Fruit fly (Drosophila melanogaster) whole organism, embryonic: ENCODE data around the gene CG32163.

Experiments
- Aef1 ChIP-seq: fragments of 200-800 bp; sonication (Bioruptor generic); IDR thresholded peaks from 3 replicates; pipeline ENCODE4 v1.3.6; 2022; ENCODE audit warnings: missing biosample characterization, missing genetic modification characterization
- Bteb2 ChIP-seq: fragments of 200-800 bp; sonication (Bioruptor generic); optimal IDR thresholded peaks from 2 replicates; lab custom pipeline; 2016; ENCODE audit warnings: missing biosample characterization, missing genetic modification characterization
- CG11247 ChIP-seq: fragments of 200-800 bp; sonication (Bioruptor generic); IDR thresholded peaks from 2 replicates; pipeline ENCODE4 v1.3.6; 2022; ENCODE audit warnings: missing biosample characterization, missing genetic modification characterization
- CG12155 ChIP-seq: fragments of 200-800 bp; sonication (Bioruptor generic); optimal IDR thresholded peaks from 3 replicates; lab custom pipeline; 2016; ENCODE audit warnings: missing biosample characterization, missing genetic modification characterization
- CG12299 ChIP-seq: fragments of 200-800 bp; sonication (Bioruptor generic); optimal IDR thresholded peaks from 2 replicates; lab custom pipeline; 2018; ENCODE audit warnings: missing biosample characterization, mild to moderate bottlenecking, missing genetic modification characterization
- CG12391 ChIP-seq: fragments of 200-800 bp; sonication (Bioruptor generic); optimal IDR thresholded peaks from 3 replicates; lab custom pipeline; 2018; ENCODE audit warnings: missing biosample characterization, mild to moderate bottlenecking, missing genetic modification characterization, moderate library complexity
- CG13287 ChIP-seq: fragments of 200-800 bp; sonication (Bioruptor generic); IDR thresholded peaks from 2 replicates; pipeline ENCODE4 v1.3.6; 2022; ENCODE audit warnings: missing biosample characterization, missing genetic modification characterization; ENCODE audit not compliant: partially characterized antibody
- CG14014 ChIP-seq: fragments of 200-800 bp; sonication (Bioruptor generic); IDR thresholded peaks from 2 replicates; pipeline ENCODE4 v1.3.6; 2022; ENCODE audit warnings: missing biosample characterization, missing genetic modification characterization
- CG14667 ChIP-seq: fragments of 200-800 bp; sonication (Bioruptor generic); IDR thresholded peaks from 2 replicates; pipeline ENCODE4 v1.3.6; 2022; ENCODE audit warnings: missing biosample characterization, missing genetic modification characterization
- CG14965 ChIP-seq: fragments of 200-800 bp; sonication (Bioruptor generic); optimal IDR thresholded peaks from 2 replicates; lab custom pipeline; 2016; ENCODE audit warnings: missing biosample characterization, missing genetic modification characterization, borderline replicate concordance
- CG15514 ChIP-seq: fragments of 200-800 bp; sonication (Bioruptor generic); optimal IDR thresholded peaks from 3 replicates; lab custom pipeline; 2017; ENCODE audit warnings: missing biosample characterization, missing genetic modification characterization, mild to moderate bottlenecking, moderate library complexity, missing genetic modification reagents
- CG1647 ChIP-seq: fragments of 200-800 bp; sonication (Bioruptor generic); optimal IDR thresholded peaks from 3 replicates; lab custom pipeline; 2016; ENCODE audit warnings: missing biosample characterization, missing genetic modification characterization
- CG16779 ChIP-seq: fragments of 200-800 bp; sonication (Bioruptor generic); IDR thresholded peaks from 2 replicates; pipeline ENCODE4 v1.3.6; 2022; ENCODE audit warnings: missing biosample characterization, missing genetic modification characterization
- CG17328 ChIP-seq: fragments of 200-800 bp; sonication (Bioruptor generic); IDR thresholded peaks from 2 replicates; pipeline ENCODE4 v1.3.6; 2022; ENCODE audit warnings: missing biosample characterization, missing genetic modification characterization
- CG17912 ChIP-seq: fragments of 200-800 bp; sonication (Bioruptor generic); optimal IDR thresholded peaks from 2 replicates; lab custom pipeline; 2018; ENCODE audit warnings: missing biosample characterization, mild to moderate bottlenecking, missing genetic modification characterization
- CG18764 ChIP-seq: fragments of 200-800 bp; sonication (Bioruptor generic); optimal IDR thresholded peaks from 3 replicates; lab custom pipeline; 2016; ENCODE audit warnings: missing biosample characterization, missing genetic modification characterization
- CG30020 ChIP-seq: fragments of 200-800 bp; optimal IDR thresholded peaks from 2 replicates; lab custom pipeline; 2019; ENCODE audit warnings: missing biosample characterization, mild to moderate bottlenecking, missing genetic modification characterization, moderate library complexity
- CG31365 ChIP-seq: fragments of 200-800 bp; sonication (Bioruptor generic); optimal IDR thresholded peaks from 2 replicates; lab custom pipeline; 2018; ENCODE audit warnings: missing biosample characterization, mild to moderate bottlenecking, missing genetic modification characterization
- CG3163 ChIP-seq: fragments of 200-800 bp; sonication (Bioruptor generic); optimal IDR thresholded peaks from 3 replicates; lab custom pipeline; 2016; ENCODE audit warnings: missing biosample characterization, missing genetic modification characterization
- CG4854 ChIP-seq: fragments of 200-800 bp; sonication (Bioruptor generic); optimal IDR thresholded peaks from 2 replicates; lab custom pipeline; 2016; ENCODE audit warnings: missing biosample characterization, missing genetic modification characterization, inconsistent platforms
- CG6175 ChIP-seq: fragments of 200-800 bp; sonication (Bioruptor generic); IDR thresholded peaks from 3 replicates; pipeline ENCODE4 v1.3.6; 2022; ENCODE audit warnings: missing biosample characterization, missing genetic modification characterization
- CG6272 ChIP-seq: fragments of 200-800 bp; sonication (Bioruptor generic); IDR thresholded peaks from 2 replicates; pipeline ENCODE4 v1.3.6; 2022; ENCODE audit warnings: missing biosample characterization, missing genetic modification characterization
- CG6654 ChIP-seq: fragments of 200-800 bp; sonication (Bioruptor generic); optimal IDR thresholded peaks from 2 replicates; lab custom pipeline; 2017; ENCODE audit warnings: missing biosample characterization, mild to moderate bottlenecking, missing genetic modification characterization
- CG6683 ChIP-seq: fragments of 200-800 bp; sonication (Bioruptor generic); optimal IDR thresholded peaks from 2 replicates; lab custom pipeline; 2017; ENCODE audit warnings: missing biosample characterization, mild to moderate bottlenecking, missing genetic modification characterization, missing genetic modification reagents
- CG7372 ChIP-seq: fragments of 200-800 bp; sonication (Bioruptor generic); IDR thresholded peaks from 2 replicates; pipeline ENCODE4 v1.3.6; 2022; ENCODE audit warnings: missing biosample characterization, missing genetic modification characterization
- CG7963 ChIP-seq: fragments of 200-800 bp; sonication (Bioruptor generic); IDR thresholded peaks from 3 replicates; pipeline ENCODE4 v1.3.6; 2022; ENCODE audit warnings: missing biosample characterization, missing genetic modification characterization; ENCODE audit not compliant: partially characterized antibody
- CG7987 ChIP-seq: fragments of 200-800 bp; sonication (Bioruptor generic); optimal IDR thresholded peaks from 2 replicates; lab custom pipeline; 2018; ENCODE audit warnings: missing biosample characterization, mild to moderate bottlenecking, missing genetic modification characterization, moderate library complexity
- D ChIP-seq, 2 experiments: fragments of 200-800 bp in 1 of 2; fragments of >200 bp in 1 of 2; sonication (Bioruptor generic) in 1 of 2; optimal IDR thresholded peaks; 2 replicates in 1 of 2; 3 replicates in 1 of 2; lab custom pipeline; 2017; ENCODE audit warnings: mild to moderate bottlenecking in 1 of 2, missing biosample characterization in 1 of 2, missing genetic modification characterization in 1 of 2, missing genetic modification reagents in 1 of 2
- Drgx ChIP-seq: fragments of 200-800 bp; sonication (Bioruptor generic); IDR thresholded peaks from 2 replicates; pipeline ENCODE4 v1.3.6; 2022; ENCODE audit warnings: missing biosample characterization, missing genetic modification characterization
- ERR ChIP-seq: fragments of 200-800 bp; sonication (Bioruptor generic); optimal IDR thresholded peaks from 2 replicates; lab custom pipeline; 2016; ENCODE audit warnings: missing biosample characterization, missing genetic modification characterization
- Gug ChIP-seq: fragments of 200-800 bp; sonication (Bioruptor generic); IDR thresholded peaks from 4 replicates; pipeline ENCODE4 v1.3.6; 2022; ENCODE audit warnings: missing biosample characterization, missing genetic modification characterization
- HmgZ ChIP-seq: fragments of 200-800 bp; sonication (Bioruptor generic); optimal IDR thresholded peaks from 2 replicates; lab custom pipeline; 2018; ENCODE audit warnings: missing biosample characterization, mild to moderate bottlenecking, missing genetic modification characterization
- Jarid2 ChIP-seq: fragments of 200-800 bp; sonication (Bioruptor generic); optimal IDR thresholded peaks from 3 replicates; lab custom pipeline; 2017; ENCODE audit warnings: mild to moderate bottlenecking, missing biosample characterization, missing genetic modification reagents, missing genetic modification characterization
- Mes4 ChIP-seq: fragments of 200-800 bp; sonication (Bioruptor generic); optimal IDR thresholded peaks from 2 replicates; lab custom pipeline; 2016; ENCODE audit warnings: missing biosample characterization, missing genetic modification characterization
- Opbp ChIP-seq: fragments of 200-800 bp; sonication (Bioruptor generic); IDR thresholded peaks from 3 replicates; pipeline ENCODE4 v1.3.6; 2022; ENCODE audit warnings: missing biosample characterization, missing genetic modification characterization; ENCODE audit not compliant: partially characterized antibody
- Usf ChIP-seq: fragments of 200-800 bp; sonication (Bioruptor generic); optimal IDR thresholded peaks from 2 replicates; lab custom pipeline; 2017; ENCODE audit warnings: missing genotype, missing biosample characterization, missing genetic modification characterization
- ara ChIP-seq: fragments of 200-800 bp; sonication (Bioruptor generic); IDR thresholded peaks from 2 replicates; pipeline ENCODE4 v1.3.6; 2022; ENCODE audit warnings: missing biosample characterization, missing genetic modification characterization
- bab2 ChIP-seq: fragments of 200-800 bp; sonication (Bioruptor generic); optimal IDR thresholded peaks from 2 replicates; lab custom pipeline; 2016; ENCODE audit warnings: missing biosample characterization, missing genetic modification characterization
- crc ChIP-seq: fragments of 200-800 bp; sonication (Bioruptor generic); optimal IDR thresholded peaks from 2 replicates; lab custom pipeline; 2016; ENCODE audit warnings: missing biosample characterization, missing genetic modification characterization
- crol ChIP-seq: fragments of 200-800 bp; sonication (Bioruptor generic); IDR thresholded peaks from 2 replicates; pipeline ENCODE4 v1.3.6; 2022; ENCODE audit warnings: missing biosample characterization, missing genetic modification characterization
- danr ChIP-seq: fragments of 200-800 bp; sonication (Bioruptor generic); IDR thresholded peaks from 2 replicates; pipeline ENCODE4 v1.3.6; 2022; ENCODE audit warnings: missing biosample characterization, missing genetic modification characterization
- fru ChIP-seq: fragments of >200 bp; optimal IDR thresholded peaks from 2 replicates; lab custom pipeline; 2017
- grau ChIP-seq: fragments of 200-800 bp; optimal IDR thresholded peaks from 3 replicates; lab custom pipeline; 2019; ENCODE audit warnings: missing biosample characterization, mild to moderate bottlenecking, missing genetic modification characterization, moderate library complexity
- jigr1 ChIP-seq: fragments of 200-800 bp; sonication (Bioruptor generic); IDR thresholded peaks from 3 replicates; pipeline ENCODE4 v1.3.6; 2022; ENCODE audit warnings: missing biosample characterization, missing genetic modification characterization
- nmo ChIP-seq: fragments of 200-800 bp; sonication (Bioruptor generic); optimal IDR thresholded peaks from 2 replicates; lab custom pipeline; 2018; ENCODE audit warnings: missing biosample characterization, mild to moderate bottlenecking, missing genetic modification characterization, moderate library complexity
- odd ChIP-seq: fragments of 200-800 bp; sonication (Bioruptor generic); optimal IDR thresholded peaks from 2 replicates; lab custom pipeline; 2017; ENCODE audit warnings: missing biosample characterization, mild to moderate bottlenecking, missing genetic modification characterization
- pfk ChIP-seq: fragments of 200-800 bp; sonication (Bioruptor generic); optimal IDR thresholded peaks from 2 replicates; lab custom pipeline; 2018; ENCODE audit warnings: missing biosample characterization, mild to moderate bottlenecking, missing genetic modification characterization, moderate library complexity
- ro ChIP-seq: fragments of 200-800 bp; sonication (Bioruptor generic); IDR thresholded peaks from 2 replicates; pipeline ENCODE4 v1.3.6; 2022; ENCODE audit warnings: missing biosample characterization, missing genetic modification characterization
- sim ChIP-seq: fragments of 200-800 bp; sonication (Bioruptor generic); IDR thresholded peaks from 2 replicates; pipeline ENCODE4 v1.3.6; 2022; ENCODE audit warnings: missing biosample characterization, missing genetic modification characterization
- tna ChIP-seq: fragments of 200-800 bp; sonication (Bioruptor generic); IDR thresholded peaks from 2 replicates; pipeline ENCODE4 v1.3.6; 2022; ENCODE audit warnings: missing biosample characterization, missing genetic modification characterization; ENCODE audit not compliant: partially characterized antibody
- vfl ChIP-seq: fragments of 200-800 bp; sonication (Bioruptor generic); optimal IDR thresholded peaks from 2 replicates; lab custom pipeline; 2016; ENCODE audit warnings: missing biosample characterization, missing genetic modification characterization
- vnd ChIP-seq: fragments of 200-800 bp; sonication (Bioruptor generic); IDR thresholded peaks from 3 replicates; pipeline ENCODE4 v1.3.6; 2022; ENCODE audit warnings: missing biosample characterization, missing genetic modification characterization; ENCODE audit not compliant: partially characterized antibody

Gene CG32163

dm6 chr3L:16567495-16567894 lies 19.5 kb upstream of the CG32163 start (continued):
- TF ChIP-seq D (optimal IDR thresholded peaks at IDR 0.05; lab: Kevin White, UChicago) (no peak), D (GFP tag; optimal IDR thresholded peaks at IDR 0.05; lab: Kevin White, UChicago) (peak; percentile 72), Aef1 (GFP tag; lab: Robert Waterston, UW) (no peak), Mes4 (no peak), CG6175 (no peak), CG7372 (GFP tag; lab: Robert Waterston, UW) (no peak), CG6272 (GFP tag; lab: Robert Waterston, UW) (no peak), crc (GFP tag; lab: Kevin White, UChicago) (no peak), crol (no peak), ERR (GFP tag; lab: Kevin White, UChicago) (no peak), ro (no peak), CG6654 (GFP tag; lab: Kevin White, UChicago) (peak; percentile 19), CG15514 (GFP tag; lab: Kevin White, UChicago) (no peak), CG12299 (tag; lab: Kevin White, UChicago) (peak; percentile 60), Drgx (no peak), Gug (GFP tag; lab: Robert Waterston, UW) (no peak), ara (GFP tag; lab: Robert Waterston, UW) (peak; percentile 57; the same call in 1 of the 2 replicates), Usf (GFP tag; lab: Kevin White, UChicago) (no peak), CG7963 (GFP tag; lab: Robert Waterston, UW) (no peak), CG12155 (no peak), pfk (no peak), danr (GFP tag; lab: Robert Waterston, UW) (no peak), nmo (GFP tag; lab: Kevin White, UChicago) (peak; percentile 77), CG13287 (GFP tag; lab: Robert Waterston, UW) (no peak), CG6683 (GFP tag; lab: Kevin White, UChicago) (no peak), CG12391 (peak; percentile 79), Jarid2 (GFP tag; lab: Kevin White, UChicago) (peak; percentile 1), Bteb2 (GFP tag; lab: Kevin White, UChicago) (no peak), tna (no peak), fru (lab: Kevin White, UChicago) (no peak), CG30020 (tag; lab: Kevin White, UChicago) (peak; percentile 32), CG1647 (no peak), CG17328 (GFP tag; lab: Robert Waterston, UW) (peak; percentile 53), CG16779 (GFP tag; lab: Robert Waterston, UW) (no peak), CG3163 (GFP tag; lab: Kevin White, UChicago) (no peak), CG14014 (GFP tag; lab: Robert Waterston, UW) (0 out of 2 replicates have a peak, but pooled peaks have one; percentile 39), CG31365 (no peak), HmgZ (tag; lab: Kevin White, UChicago) (peak; percentile 26), jigr1 (GFP tag; lab: Robert Waterston, UW) (no peak), CG11247 (GFP tag; lab: Robert Waterston, UW) (no peak), Opbp (GFP tag; lab: Robert Waterston, UW) (no peak), vfl (no peak), odd (peak; percentile 48), CG4854 (no peak), sim (GFP tag; lab: Robert Waterston, UW) (no peak), bab2 (GFP tag; lab: Kevin White, UChicago) (no peak), CG18764 (GFP tag; lab: Kevin White, UChicago) (peak; percentile 46), CG7987 (no peak), CG17912 (no peak), CG14667 (GFP tag; lab: Robert Waterston, UW) (no peak), vnd (no peak), CG14965 (no peak), grau (tag; lab: Kevin White, UChicago) (peak; percentile 68)
